Fruit fly (Drosophila melanogaster) Kc167 (cell line): Measurements from ENCODE around the gene Calr.

Experiments used
- Myc ChIP-seq: fragments of >200 bp; optimal IDR thresholded peaks from 2 replicates; lab custom pipeline; 2017; ENCODE audit warnings: missing external identifiers
- Sin3A ChIP-seq: fragments of >200 bp; optimal IDR thresholded peaks from 2 replicates; lab custom pipeline; 2018; ENCODE audit warnings: missing external identifiers
- h ChIP-seq: fragments of >200 bp; optimal IDR thresholded peaks from 3 replicates; lab custom pipeline; 2018; ENCODE audit warnings: missing external identifiers
- insv ChIP-seq: fragments of >200 bp; optimal IDR thresholded peaks from 3 replicates; lab custom pipeline; 2018; ENCODE audit warnings: missing external identifiers
- psq ChIP-seq: fragments of >200 bp; optimal IDR thresholded peaks from 2 replicates; lab custom pipeline; 2017; ENCODE audit warnings: missing external identifiers
- ttk ChIP-seq: sonication (Bioruptor generic); optimal IDR thresholded peaks from 2 replicates; lab custom pipeline; 2017; ENCODE audit warnings: missing external identifiers

DNA sequence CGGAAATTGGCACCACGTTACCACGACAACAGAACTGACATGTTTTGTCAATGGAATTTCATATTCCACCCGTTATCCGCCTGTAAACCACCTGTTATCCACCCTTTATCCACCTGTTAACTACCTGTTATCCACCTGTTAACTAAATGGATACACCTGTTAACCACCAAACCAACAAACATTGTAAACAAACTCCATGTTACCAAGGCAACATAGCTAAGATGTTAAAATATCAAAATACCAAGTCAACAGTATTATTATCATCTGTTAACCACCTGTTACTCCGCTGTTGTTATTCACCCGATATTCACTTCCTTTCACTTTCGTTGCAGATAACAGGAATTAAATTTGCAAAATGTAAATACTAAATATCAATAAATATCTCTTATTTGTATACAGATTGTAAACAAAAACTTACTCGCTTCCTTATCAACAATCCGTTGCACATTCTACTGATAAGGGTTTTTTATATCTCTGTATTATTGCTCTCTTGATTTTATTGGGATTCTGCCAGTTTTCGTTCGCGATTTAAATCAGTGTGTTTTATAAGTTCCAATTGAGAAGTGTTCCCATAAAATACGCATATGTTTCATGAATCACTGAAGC lies 44.4 kb upstream of the Calr start, which contains the start of gene Nepl12:
- TF ChIP-seq ttk (lab: Kevin White, UChicago) (no peak), insv (no peak), psq (lab: Kevin White, UChicago) (no peak), h (lab: Kevin White, UChicago) (no peak), Sin3A (lab: Kevin White, UChicago) (no peak), Myc (lab: Kevin White, UChicago) (no peak)
